Worm (Caenorhabditis elegans): ENCODE measurements around the gene ZK84.5.
A peak's percentile ranks its signal among the peaks of the same experiment; 100 is the strongest.

ce11 chrII:5966637-5967036 lies 49.7 kb downstream of the ZK84.5 start:
- no peak for TF ChIP-seq alr-1 (tag; optimal IDR thresholded peaks at IDR 0.05; ENCODE audit: borderline replicate concordance)
- no peak for TF ChIP-seq mab-9 (GFP tag; IDR thresholded peaks at IDR 0.05)
- TF ChIP-seq ztf-4 (tag; optimal IDR thresholded peaks at IDR 0.05) = no peak
- TF ChIP-seq unc-130 (tag; optimal IDR thresholded peaks at IDR 0.05) = no peak
- peak in 1 of 2 experiments; percentile 5 for TF ChIP-seq lin-35 (GFP tag; optimal IDR thresholded peaks at IDR 0.05)
- no peak for TF ChIP-seq irx-1 (tag; optimal IDR thresholded peaks at IDR 0.05)
- TF ChIP-seq sptf-1 (tag; optimal IDR thresholded peaks at IDR 0.05) = no peak
- peak; percentile 48 for TF ChIP-seq unc-86 (tag; optimal IDR thresholded peaks at IDR 0.05)
- no peak for TF ChIP-seq ces-1 (GFP tag; optimal IDR thresholded peaks at IDR 0.05)
- TF ChIP-seq mdl-1 (tag; optimal IDR thresholded peaks at IDR 0.05) = no peak
- no peak for TF ChIP-seq ama-1 (optimal IDR thresholded peaks at IDR 0.05)

Measured in whole organism, L1 larva.